Fruit fly (Drosophila melanogaster) whole organism, wandering third instar larva: ENCODE measurements around the gene CG43796.

Experiments
- Abd-B ChIP-seq: fragments of >200 bp; optimal IDR thresholded peaks from 2 replicates; lab custom pipeline; 2017; ENCODE audit warnings: missing biosample characterization, missing genetic modification characterization
- CG32264 ChIP-seq: fragments of 200-800 bp; sonication (Bioruptor generic); optimal IDR thresholded peaks from 2 replicates; lab custom pipeline; 2016; ENCODE audit warnings: missing biosample characterization, missing genetic modification characterization
- CG9705 ChIP-seq: fragments of 200-800 bp; sonication (Bioruptor generic); optimal IDR thresholded peaks from 2 replicates; lab custom pipeline; 2018; ENCODE audit warnings: missing biosample characterization, mild to moderate bottlenecking, missing genetic modification characterization
- CrebA ChIP-seq: fragments of 200-800 bp; sonication (Bioruptor generic); optimal IDR thresholded peaks from 2 replicates; lab custom pipeline; 2016; ENCODE audit warnings: missing biosample characterization, mild to moderate bottlenecking, missing genetic modification characterization, borderline replicate concordance
- Dfd ChIP-seq: fragments of >200 bp; optimal IDR thresholded peaks from 2 replicates; lab custom pipeline; 2017; ENCODE audit warnings: missing biosample characterization, missing genetic modification characterization
- Dif ChIP-seq: fragments of 200-275, 200-300 bp; sonication (Bioruptor generic); optimal IDR thresholded peaks from 2 replicates; lab custom pipeline; 2018; ENCODE audit warnings: missing biosample characterization, missing genetic modification characterization; ENCODE audit not compliant: partially characterized antibody
- GATAd ChIP-seq: sonication (Bioruptor generic); optimal IDR thresholded peaks from 2 replicates; lab custom pipeline; 2016; ENCODE audit warnings: missing biosample characterization, missing genetic modification characterization
- HLH106 ChIP-seq: fragments of 200-800 bp; optimal IDR thresholded peaks from 3 replicates; lab custom pipeline; 2019; ENCODE audit warnings: missing biosample characterization, mild to moderate bottlenecking, missing genetic modification characterization, moderate library complexity
- Hnf4 ChIP-seq: fragments of 200-800 bp; sonication (Bioruptor generic); optimal IDR thresholded peaks from 2 replicates; lab custom pipeline; 2016; ENCODE audit warnings: missing biosample characterization, mild to moderate bottlenecking, missing genetic modification characterization
- Hr78 ChIP-seq: fragments of >200 bp; optimal IDR thresholded peaks from 2 replicates; lab custom pipeline; 2017; ENCODE audit warnings: missing biosample characterization, missing genetic modification characterization
- Hr83 ChIP-seq: fragments of 200-300 bp; sonication (Bioruptor generic); optimal IDR thresholded peaks from 2 replicates; lab custom pipeline; 2016; ENCODE audit warnings: missing biosample characterization, mild to moderate bottlenecking, missing genetic modification characterization, moderate library complexity; ENCODE audit not compliant: poor library complexity, severe bottlenecking
- Jra ChIP-seq: sonication (Bioruptor generic); optimal IDR thresholded peaks from 2 replicates; lab custom pipeline; 2016; ENCODE audit warnings: missing biosample characterization, missing genetic modification characterization
- Mio ChIP-seq: sonication (Bioruptor generic); optimal IDR thresholded peaks from 2 replicates; lab custom pipeline; 2016; ENCODE audit warnings: missing biosample characterization, missing genetic modification characterization
- Myc ChIP-seq: fragments of >200 bp; optimal IDR thresholded peaks from 2 replicates; lab custom pipeline; 2017
- N ChIP-seq: fragments of >200 bp; optimal IDR thresholded peaks from 2 replicates; lab custom pipeline; 2018; ENCODE audit warnings: missing biosample characterization, missing external identifiers, missing genetic modification characterization
- OdsH ChIP-seq: fragments of 200-800 bp; sonication (Bioruptor generic); optimal IDR thresholded peaks from 2 replicates; lab custom pipeline; 2016; ENCODE audit warnings: missing biosample characterization, mild to moderate bottlenecking, missing genetic modification characterization
- Rel ChIP-seq, 2 experiments: fragments of 200-800 bp; sonication (Bioruptor generic) in 1 of 2; optimal IDR thresholded peaks; 2 replicates in 1 of 2; 3 replicates in 1 of 2; lab custom pipeline; 2016 to 2019; ENCODE audit warnings: mild to moderate bottlenecking in 2 of 2, missing biosample characterization in 2 of 2, missing genetic modification characterization in 2 of 2, moderate library complexity in 1 of 2
- Sp1 ChIP-seq: fragments of 200-800 bp; sonication (Bioruptor generic); optimal IDR thresholded peaks from 3 replicates; lab custom pipeline; 2019; ENCODE audit warnings: missing biosample characterization, mild to moderate bottlenecking, missing genetic modification characterization, moderate library complexity
- Vsx2 ChIP-seq: fragments of 200-300, 225-300 bp; sonication (Bioruptor generic); optimal IDR thresholded peaks from 2 replicates; lab custom pipeline; 2018; ENCODE audit warnings: missing biosample characterization, missing genetic modification characterization; ENCODE audit not compliant: partially characterized antibody
- br ChIP-seq: fragments of 200-800 bp; sonication (Bioruptor generic); optimal IDR thresholded peaks from 2 replicates; lab custom pipeline; 2016; ENCODE audit warnings: missing biosample characterization, missing genetic modification characterization
- brk ChIP-seq: fragments of 200-800 bp; sonication (Bioruptor generic); optimal IDR thresholded peaks from 2 replicates; lab custom pipeline; 2016; ENCODE audit warnings: missing biosample characterization, mild to moderate bottlenecking, missing genetic modification characterization
- dl ChIP-seq, 2 experiments: fragments of 175-275, 200-275 bp in 1 of 2; fragments of 200-275 bp in 1 of 2; sonication (Bioruptor generic); optimal IDR thresholded peaks; lab custom pipeline; 2018; ENCODE audit warnings: mild to moderate bottlenecking in 2 of 2, missing biosample characterization in 2 of 2, missing genetic modification characterization in 2 of 2, moderate library complexity in 2 of 2; ENCODE audit not compliant: partially characterized antibody in 2 of 2, insufficient read depth in 1 of 2
- dmrt93B ChIP-seq: fragments of 200-800 bp; sonication (Bioruptor generic); optimal IDR thresholded peaks from 2 replicates; lab custom pipeline; 2018; ENCODE audit warnings: missing biosample characterization, mild to moderate bottlenecking, missing genetic modification characterization
- dsf ChIP-seq: sonication (Bioruptor generic); optimal IDR thresholded peaks from 2 replicates; lab custom pipeline; 2016; ENCODE audit warnings: missing biosample characterization, missing genetic modification characterization, borderline replicate concordance
- ey ChIP-seq: fragments of 200-800 bp; sonication (Bioruptor generic); optimal IDR thresholded peaks from 2 replicates; lab custom pipeline; 2016; ENCODE audit warnings: missing biosample characterization, missing genetic modification characterization
- foxo ChIP-seq, 2 experiments: fragments of 200-800 bp; sonication (Bioruptor generic); optimal IDR thresholded peaks; 2 replicates in 1 of 2; 3 replicates in 1 of 2; lab custom pipeline; 2016 to 2017; ENCODE audit warnings: missing biosample characterization in 2 of 2, missing genetic modification characterization in 2 of 2
- fru ChIP-seq: fragments of 200-800 bp; sonication (Bioruptor generic); optimal IDR thresholded peaks from 3 replicates; lab custom pipeline; 2016; ENCODE audit warnings: missing biosample characterization, mild to moderate bottlenecking, missing genetic modification characterization
- h ChIP-seq: fragments of 200-800 bp; sonication (Bioruptor generic); optimal IDR thresholded peaks from 3 replicates; lab custom pipeline; 2016; ENCODE audit warnings: missing biosample characterization, mild to moderate bottlenecking, missing genetic modification characterization
- jim ChIP-seq: fragments of 175-275, 200-325 bp; sonication (Bioruptor generic); optimal IDR thresholded peaks from 2 replicates; lab custom pipeline; 2016; ENCODE audit warnings: missing biosample characterization, mild to moderate bottlenecking, missing genetic modification characterization
- lola ChIP-seq: fragments of >200 bp; optimal IDR thresholded peaks from 2 replicates; lab custom pipeline; 2017; ENCODE audit warnings: missing biosample characterization, missing genetic modification characterization
- pan ChIP-seq: fragments of >200 bp; optimal IDR thresholded peaks from 2 replicates; lab custom pipeline; 2017
- psq ChIP-seq: fragments of 200-800 bp; sonication (Bioruptor generic); optimal IDR thresholded peaks from 3 replicates; lab custom pipeline; 2017; ENCODE audit warnings: missing biosample characterization, mild to moderate bottlenecking, missing genetic modification characterization, moderate library complexity
- rgr ChIP-seq: fragments of 200-800 bp; sonication (Bioruptor generic); optimal IDR thresholded peaks from 3 replicates; lab custom pipeline; 2016; ENCODE audit warnings: missing biosample characterization, mild to moderate bottlenecking, missing genetic modification characterization
- sage ChIP-seq: fragments of 200-800 bp; sonication (Bioruptor generic); optimal IDR thresholded peaks from 2 replicates; lab custom pipeline; 2016; ENCODE audit warnings: missing biosample characterization, mild to moderate bottlenecking, missing genetic modification characterization
- sv ChIP-seq: fragments of 200-800 bp; sonication (Bioruptor generic); optimal IDR thresholded peaks from 3 replicates; lab custom pipeline; 2016; ENCODE audit warnings: missing biosample characterization, missing genetic modification characterization
- tai ChIP-seq: sonication (Bioruptor generic); optimal IDR thresholded peaks from 2 replicates; lab custom pipeline; 2016; ENCODE audit warnings: missing biosample characterization, missing genetic modification characterization
- usp ChIP-seq: fragments of >200 bp; optimal IDR thresholded peaks from 2 replicates; lab custom pipeline; 2017; ENCODE audit warnings: missing biosample characterization, missing genetic modification characterization
- woc ChIP-seq: sonication (Bioruptor generic); optimal IDR thresholded peaks from 2 replicates; lab custom pipeline; 2016; ENCODE audit warnings: missing biosample characterization, mild to moderate bottlenecking, missing genetic modification characterization

The CG43796 gene

DNA sequence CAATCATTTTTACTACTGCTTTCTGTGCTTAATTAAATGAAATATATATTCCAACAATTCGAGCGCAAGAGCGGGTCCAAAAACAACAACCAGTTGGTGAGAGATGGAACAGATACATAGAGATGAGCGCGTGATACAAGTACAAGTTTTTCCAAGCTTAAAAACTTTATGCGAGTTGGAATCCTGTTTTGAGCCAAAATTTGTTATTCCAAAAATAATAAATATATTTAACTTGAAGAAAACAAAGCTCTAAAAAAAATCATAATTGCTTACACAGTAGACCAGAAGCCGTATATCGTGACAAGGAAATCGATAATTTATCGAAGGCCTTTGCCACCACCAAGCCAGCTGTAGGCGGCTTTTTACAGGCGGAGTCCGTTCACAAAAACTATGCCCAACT is 32.6 kb downstream of the CG43796 start, which contains the start of the genes CG13097 and PIG-U (continued):
- TF ChIP-seq Dfd (GFP tag; lab: Kevin White, UChicago): no peak
- TF ChIP-seq Myc: no peak
- no peak for TF ChIP-seq Hr78 (GFP tag; lab: Kevin White, UChicago)
- no peak for TF ChIP-seq rgr (GFP tag; lab: Kevin White, UChicago)
- no peak for TF ChIP-seq sage (GFP tag; lab: Kevin White, UChicago)
- TF ChIP-seq fru: peak; percentile 86
- TF ChIP-seq OdsH (GFP tag; lab: Kevin White, UChicago): peak; percentile 85
- TF ChIP-seq dl (GFP tag; optimal IDR thresholded peaks at IDR 0.05; lab: Kevin White, UChicago; ENCODE audit: insufficient read depth in 1 of 2, partially characterized antibody in 2 of 2): no peak
- TF ChIP-seq N: no peak
- TF ChIP-seq lola (GFP tag; lab: Kevin White, UChicago): no peak
- TF ChIP-seq Sp1 (GFP tag; lab: Kevin White, UChicago): no peak

DNA sequence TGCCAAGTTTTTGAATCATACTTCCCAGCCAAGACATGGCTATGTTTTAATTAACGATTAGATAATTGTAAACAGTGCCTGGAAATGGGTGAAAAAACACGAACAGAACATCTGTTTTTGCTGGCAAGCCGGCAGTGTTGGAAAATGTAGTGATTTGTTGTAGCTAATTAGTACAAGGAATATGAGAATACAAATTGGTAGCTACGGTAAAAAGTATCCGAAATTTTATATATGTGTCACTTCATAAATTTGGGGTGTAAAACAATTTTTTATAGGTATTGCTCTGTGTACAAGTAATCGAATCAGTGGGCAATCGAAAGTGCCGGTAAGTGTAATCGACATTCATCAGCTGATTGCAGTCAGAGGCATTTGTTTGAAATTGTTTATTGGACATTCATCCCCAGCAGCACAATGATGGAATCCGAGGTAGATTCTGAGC is 35.1 kb downstream of the CG43796 start, which contains the start of the genes mRpL51 and Uba4:
mRpL51 (minus strand) TSS at position 125 of the 439 bp plus-strand sequence.
Uba4 (plus strand) TSS at position 156 of the 439 bp plus-strand sequence.
- TF ChIP-seq jim (GFP tag; lab: Kevin White, UChicago) (no peak), Hr78 (GFP tag; lab: Kevin White, UChicago) (no peak), psq (GFP tag; lab: Kevin White, UChicago) (peak; percentile 46), lola (GFP tag; lab: Kevin White, UChicago) (no peak), dmrt93B (no peak), Dif (GFP tag; lab: Kevin White, UChicago) (no peak), Hnf4 (GFP tag; lab: Kevin White, UChicago) (peak; percentile 81), CG32264 (peak; percentile 52), Mio (GFP tag; lab: Kevin White, UChicago) (no peak), br (GFP tag; lab: Kevin White, UChicago) (peak; percentile 56), sv (peak; percentile 38), HLH106 (peak; percentile 36), sage (GFP tag; lab: Kevin White, UChicago) (no peak), foxo (GFP tag; optimal IDR thresholded peaks at IDR 0.05; lab: Kevin White, UChicago) (peak; percentile 43 to 53), ey (peak; percentile 53), fru (no peak), Rel (GFP tag; optimal IDR thresholded peaks at IDR 0.05; lab: Kevin White, UChicago) (no peak), Rel (tag; optimal IDR thresholded peaks at IDR 0.05; lab: Kevin White, UChicago) (no peak), Sp1 (GFP tag; lab: Kevin White, UChicago) (peak; percentile 46), dsf (GFP tag; lab: Kevin White, UChicago) (peak; percentile 12), Hr83 (GFP tag; lab: Kevin White, UChicago) (peak; percentile 42), pan (lab: Kevin White, UChicago) (no peak), OdsH (GFP tag; lab: Kevin White, UChicago) (peak; percentile 64), Vsx2 (GFP tag; lab: Kevin White, UChicago) (peak; percentile 98), Abd-B (GFP tag; lab: Kevin White, UChicago) (no peak), Dfd (GFP tag; lab: Kevin White, UChicago) (no peak), brk (no peak), usp (GFP tag; lab: Kevin White, UChicago) (no peak), tai (GFP tag; lab: Kevin White, UChicago) (no peak), rgr (GFP tag; lab: Kevin White, UChicago) (peak; percentile 75), dl (GFP tag; optimal IDR thresholded peaks at IDR 0.05; lab: Kevin White, UChicago; ENCODE audit: insufficient read depth in 1 of 2, partially characterized antibody in 2 of 2) (no peak), Jra (GFP tag; lab: Kevin White, UChicago) (peak; percentile 72), GATAd (no peak), CG9705 (no peak), h (GFP tag; lab: Kevin White, UChicago) (peak; percentile 79), CrebA (GFP tag; lab: Kevin White, UChicago) (no peak), woc (GFP tag; lab: Kevin White, UChicago) (no peak), Myc (no peak), N (no peak)
